Worm (Caenorhabditis elegans): ENCODE data around the gene F33D4.6.

F33D4.6 gene

DNA sequence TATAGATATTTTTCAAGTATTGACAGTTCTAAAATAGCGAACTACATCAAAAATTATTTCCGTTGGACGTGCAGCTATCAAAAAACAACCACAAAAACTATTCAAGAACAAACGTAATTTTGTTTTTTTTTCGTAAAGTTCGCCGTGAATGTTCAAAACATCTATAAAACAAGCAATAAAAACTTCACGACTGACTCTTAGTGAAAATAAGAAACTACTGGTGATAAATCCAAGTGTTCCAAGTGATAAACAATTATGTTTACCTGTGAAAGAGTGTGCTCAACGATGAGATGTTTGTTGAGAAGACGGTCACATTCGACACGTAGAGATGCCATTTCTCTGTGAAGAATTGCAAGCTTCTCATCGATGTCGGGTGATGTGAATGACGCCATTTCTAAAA, 5.0 kb upstream of the F33D4.6 start, which contains the start of gene C50F7.6:
Gene C50F7.6, minus strand, starts transcription at position 394 of the 400 bp plus-strand sequence.
- TF ChIP-seq mes-4 (tag; optimal IDR thresholded peaks at IDR 0.05), result no peak
- no peak for TF ChIP-seq F22D6.2 (tag; optimal IDR thresholded peaks at IDR 0.05)
- no peak for TF ChIP-seq hlh-26 (GFP tag; conservative IDR thresholded peaks at IDR 0.05)
- TF ChIP-seq hrde-1 (tag; optimal IDR thresholded peaks at IDR 0.05; ENCODE audit: borderline replicate concordance), result no peak
- TF ChIP-seq ceh-79 (tag; optimal IDR thresholded peaks at IDR 0.05), result no peak
- TF ChIP-seq D2030.7 (GFP tag; IDR thresholded peaks at IDR 0.05), result no peak
- TF ChIP-seq tbp1 (GFP tag; optimal IDR thresholded peaks at IDR 0.05), result no peak
- TF ChIP-seq K12H6.12 (tag; optimal IDR thresholded peaks at IDR 0.05), result no peak
- no peak for TF ChIP-seq Y56A3A.18 (GFP tag; IDR thresholded peaks at IDR 0.05)
- TF ChIP-seq F23B12.7 (tag; optimal IDR thresholded peaks at IDR 0.05; ENCODE audit: insufficient read depth), result no peak
- no peak for TF ChIP-seq ceh-40 (GFP tag; IDR thresholded peaks at IDR 0.05)
- no peak for TF ChIP-seq Y53F4B.3 (GFP tag; IDR thresholded peaks at IDR 0.05)
- TF ChIP-seq tbx-9 (tag; optimal IDR thresholded peaks at IDR 0.05; ENCODE audit: borderline replicate concordance), result no peak
- TF ChIP-seq bed-1 (GFP tag; IDR thresholded peaks at IDR 0.05), result no peak
- no peak for TF ChIP-seq ztf-18 (tag; optimal IDR thresholded peaks at IDR 0.05)
- TF ChIP-seq mcd-1 (GFP tag; IDR thresholded peaks at IDR 0.05), result no peak
- no peak for TF ChIP-seq mel-28 (tag; optimal IDR thresholded peaks at IDR 0.05; ENCODE audit: borderline replicate concordance)
- TF ChIP-seq nfya-1 (tag; optimal IDR thresholded peaks at IDR 0.05; ENCODE audit: borderline replicate concordance, insufficient read depth), result no peak
- no peak for TF ChIP-seq die-1 (tag; optimal IDR thresholded peaks at IDR 0.05)
- TF ChIP-seq lin-54 (GFP tag; optimal IDR thresholded peaks at IDR 0.05), result no peak

DNA sequence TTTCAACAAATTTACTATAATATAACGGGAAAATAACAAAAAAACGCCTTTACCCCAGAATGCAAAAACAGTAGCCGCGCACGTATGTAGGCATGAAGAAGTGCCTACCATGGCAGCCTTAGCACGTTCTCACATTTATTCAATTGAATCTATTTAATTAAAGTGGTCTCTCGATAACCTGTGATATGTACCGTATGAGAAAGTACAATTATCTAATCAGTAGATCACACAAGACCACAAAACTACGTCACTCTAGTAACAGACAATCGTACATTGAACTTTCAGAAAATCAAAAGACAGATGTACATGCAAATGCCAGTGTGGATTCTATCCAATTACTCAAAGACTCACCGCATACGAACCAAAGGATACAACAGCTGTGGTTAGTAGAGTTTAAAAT, 5.6 kb downstream of the F33D4.6 start:
- TF ChIP-seq lin-35 (GFP tag; optimal IDR thresholded peaks at IDR 0.05) (no peak), ceh-58 (GFP tag; IDR thresholded peaks at IDR 0.05) (no peak), lin-40 (tag; optimal IDR thresholded peaks at IDR 0.05) (no peak), dpl-1 (GFP tag; optimal IDR thresholded peaks at IDR 0.05) (no peak), F10E7.11 (tag; optimal IDR thresholded peaks at IDR 0.05) (no peak), K11D2.4 (GFP tag; IDR thresholded peaks at IDR 0.05) (no peak), let-526 (GFP tag; IDR thresholded peaks at IDR 0.05) (no peak)

DNA sequence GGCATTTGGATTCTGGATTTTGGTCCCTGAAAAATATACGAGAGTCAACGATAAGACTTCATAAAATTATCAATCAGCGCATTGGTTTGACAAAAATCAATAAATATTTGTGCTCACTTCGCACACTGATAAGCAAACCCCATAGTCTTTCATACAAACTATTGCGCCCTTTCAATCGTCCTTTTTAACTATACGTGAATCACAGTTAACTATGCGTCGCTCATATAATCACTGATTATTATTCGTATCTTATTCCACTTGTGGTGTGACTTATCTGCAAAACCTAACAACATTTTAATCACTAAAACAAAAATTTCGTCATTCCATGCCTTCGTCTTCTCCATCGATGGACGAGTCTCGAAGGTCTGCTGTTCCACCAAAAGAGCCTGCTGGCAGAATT, 7.0 kb downstream of the F33D4.6 start, which contains the start of gene nhr-8:
Gene nhr-8, plus strand, starts transcription at position 160 of the 400 bp plus-strand sequence.
- no peak for TF ChIP-seq Y53F4B.3 (GFP tag; IDR thresholded peaks at IDR 0.05)
- peak; percentile 20 for TF ChIP-seq madf-10 (tag; optimal IDR thresholded peaks at IDR 0.05)
- peak in 1 of 2 experiments; percentile 14 for TF ChIP-seq let-607 (tag; optimal IDR thresholded peaks at IDR 0.05)
- TF ChIP-seq F57C9.4 (tag; optimal IDR thresholded peaks at IDR 0.05), result no peak
- peak; percentile 52; the same call in 1 of the 2 replicates for TF ChIP-seq dox-1 (GFP tag; IDR thresholded peaks at IDR 0.05)
- TF ChIP-seq atf-7 (tag; optimal IDR thresholded peaks at IDR 0.05), result peak; percentile 50
- peak; percentile 89 for TF ChIP-seq ets-4 (GFP tag; optimal IDR thresholded peaks at IDR 0.05)
- TF ChIP-seq Y56A3A.18 (GFP tag; IDR thresholded peaks at IDR 0.05), result no peak
- peak; percentile 2 for TF ChIP-seq lin-54 (GFP tag; optimal IDR thresholded peaks at IDR 0.05)
- TF ChIP-seq attf-6 (GFP tag; IDR thresholded peaks at IDR 0.05), result no peak
- TF ChIP-seq nhr-80 (tag; optimal IDR thresholded peaks at IDR 0.05), result peak; percentile 97
- TF ChIP-seq ztf-22 (GFP tag; optimal IDR thresholded peaks at IDR 0.05), result peak; percentile 12
- no peak for TF ChIP-seq lag-1 (GFP tag; IDR thresholded peaks at IDR 0.05)
- TF ChIP-seq tbp1 (GFP tag; optimal IDR thresholded peaks at IDR 0.05), result peak; percentile 5
- peak; percentile 70 for TF ChIP-seq nfyb-1 (GFP tag; IDR thresholded peaks at IDR 0.05)
- no peak for TF ChIP-seq ccch-3 (GFP tag; optimal IDR thresholded peaks at IDR 0.05)
- no peak for TF ChIP-seq sptf-2 (GFP tag; optimal IDR thresholded peaks at IDR 0.05)
- peak; percentile 74; the same call in 1 of the 2 replicates for TF ChIP-seq cebp-1 (GFP tag; IDR thresholded peaks at IDR 0.05)
- TF ChIP-seq cebp-1 (tag; optimal IDR thresholded peaks at IDR 0.05), result peak; percentile 75
